Fruit fly (Drosophila melanogaster) whole organism, prepupa: Measurements from ENCODE around the gene S-Lap1.

ENCODE experiments used
- CG11294 ChIP-seq: fragments of 200-800 bp; sonication (Bioruptor generic); IDR thresholded peaks from 2 replicates; pipeline ENCODE4 v1.3.6; 2022; ENCODE audit warnings: missing biosample characterization, missing genetic modification characterization
- Lpt ChIP-seq: fragments of 200-800 bp; sonication (Bioruptor generic); optimal IDR thresholded peaks from 3 replicates; lab custom pipeline; 2016; ENCODE audit warnings: missing biosample characterization, missing genetic modification characterization
- dac ChIP-seq: fragments of 200-800 bp; sonication (Bioruptor generic); optimal IDR thresholded peaks from 2 replicates; lab custom pipeline; 2017; ENCODE audit warnings: missing biosample characterization, mild to moderate bottlenecking, missing genetic modification characterization
- pdm3 ChIP-seq: fragments of 200-800 bp; sonication (Bioruptor generic); optimal IDR thresholded peaks from 3 replicates; lab custom pipeline; 2016; ENCODE audit warnings: missing biosample characterization, missing genetic modification characterization

DNA sequence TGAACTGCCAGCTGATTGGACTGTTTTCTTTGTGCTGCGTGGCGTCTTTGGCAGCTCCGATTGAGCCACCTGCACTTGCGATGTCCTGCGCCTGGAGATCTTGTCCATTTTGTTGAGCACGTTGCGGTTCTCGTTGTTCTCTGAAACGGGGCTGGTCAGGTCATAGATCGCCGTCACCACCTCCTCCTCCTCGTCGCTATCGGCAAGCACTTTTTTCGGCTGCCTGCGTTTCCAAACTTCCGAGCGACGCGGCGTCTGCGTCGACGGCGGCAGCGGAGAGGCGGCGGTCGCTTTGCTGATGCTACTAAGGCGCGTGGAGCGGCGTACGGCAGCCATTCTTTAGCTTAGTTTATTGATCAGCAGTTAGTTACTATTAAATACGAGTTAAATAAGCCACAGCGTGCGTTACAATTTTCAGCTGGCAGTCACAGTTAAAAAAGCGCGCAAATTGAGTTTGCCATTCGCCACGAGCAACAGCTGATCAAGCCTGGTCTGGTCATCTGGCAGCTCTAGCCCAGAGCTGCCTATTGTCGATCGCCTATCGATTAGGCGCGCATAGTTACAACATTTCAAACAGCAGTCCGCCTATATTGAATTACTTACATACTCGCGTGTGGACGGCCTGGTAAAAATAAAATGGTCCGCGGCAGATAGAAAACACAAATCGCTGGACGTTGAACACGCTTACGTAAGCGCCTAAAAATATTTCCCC lies 16.7 kb downstream of the S-Lap1 start, which contains the start of gene Cdc6:
- TF ChIP-seq dac (GFP tag; lab: Kevin White, UChicago) (no peak), CG11294 (GFP tag; lab: Robert Waterston, UW) (no peak), Lpt (GFP tag; lab: Kevin White, UChicago) (no peak), pdm3 (GFP tag; lab: Kevin White, UChicago) (no peak)
